Fruit fly (Drosophila melanogaster) ovary, adult (tissue): ENCODE measurements around the gene aay.

ENCODE experiments used
- CG17801 ChIP-seq: fragments of 200-800 bp; optimal IDR thresholded peaks from 2 replicates; lab custom pipeline; 2019; ENCODE audit warnings: missing biosample characterization, mild to moderate bottlenecking, missing genetic modification characterization, moderate library complexity; ENCODE audit not compliant: partially characterized antibody

aay gene

DNA sequence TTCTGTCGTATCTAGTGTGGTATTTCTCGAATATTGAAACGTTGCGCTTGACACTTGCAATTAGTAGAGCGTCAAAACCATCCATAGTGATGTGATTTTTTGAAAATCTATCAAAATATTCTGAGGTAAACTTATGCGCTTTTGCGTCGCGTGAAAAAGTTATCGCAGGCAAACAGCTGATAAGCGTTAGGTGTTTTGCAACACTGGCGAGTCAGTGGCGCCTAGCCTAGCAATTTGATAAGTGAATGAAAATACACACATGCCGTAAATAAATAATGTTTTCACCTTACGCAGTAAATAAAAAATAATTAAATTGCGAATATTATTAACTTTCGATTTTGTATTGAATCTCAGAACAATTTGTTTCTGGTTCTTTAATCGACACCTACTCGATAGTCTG, 12.3 kb downstream of the aay start, which contains the start of gene CG42526:
CG42526 (minus strand) TSS at position 85 of the 400 bp plus-strand sequence.
- TF ChIP-seq CG17801 (GFP tag; lab: Kevin White, UChicago) = peak; percentile 18

DNA sequence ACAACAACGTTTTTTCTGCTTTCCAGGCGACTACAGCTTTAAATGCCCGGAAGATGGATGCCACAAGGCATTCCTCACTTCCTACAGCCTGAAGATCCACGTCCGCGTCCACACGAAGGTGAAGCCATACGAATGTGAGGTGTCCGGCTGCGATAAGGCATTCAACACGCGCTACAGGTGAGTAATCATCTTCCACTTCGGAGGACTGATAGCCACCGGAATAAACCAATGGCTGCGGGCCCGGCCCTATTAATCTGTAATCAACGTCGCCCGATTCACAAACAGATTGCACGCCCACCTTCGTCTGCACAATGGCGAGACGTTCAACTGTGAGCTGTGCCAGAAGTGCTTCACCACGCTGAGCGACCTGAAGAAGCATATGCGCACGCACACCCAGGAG, 12.8 kb downstream of the aay start:
- TF ChIP-seq CG17801 (GFP tag; lab: Kevin White, UChicago) = no peak

dm6 chr3L:9438858-9439257, 15.8 kb downstream of the aay start:
- TF ChIP-seq CG17801 (GFP tag; lab: Kevin White, UChicago) = no peak

DNA sequence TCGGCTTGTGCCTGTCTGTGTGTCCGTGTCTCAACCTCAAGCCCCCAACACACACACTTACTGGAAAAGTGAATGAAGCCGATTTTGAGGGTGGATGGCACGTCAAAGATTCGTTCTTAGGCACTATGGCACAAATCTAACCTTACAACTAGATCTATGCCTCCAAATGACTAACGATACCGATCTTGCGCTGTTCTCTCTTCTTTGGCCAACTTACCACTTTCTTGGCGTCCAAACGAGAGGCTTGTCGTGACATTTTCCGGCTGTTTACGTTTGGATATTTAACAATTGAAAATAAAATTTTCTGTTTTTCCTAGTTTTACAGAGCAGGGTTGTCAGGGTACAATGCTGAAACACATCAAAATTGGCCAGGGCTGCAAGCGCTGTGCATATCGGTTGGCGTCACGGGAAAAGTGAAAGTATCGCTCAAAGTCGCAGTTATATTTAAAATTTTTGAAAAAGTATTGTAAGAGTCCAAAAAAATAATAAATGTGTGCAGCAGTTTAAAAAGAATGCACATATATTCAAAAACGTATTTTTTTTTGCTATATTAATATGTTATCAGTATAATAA, 18.9 kb downstream of the aay start, which contains the start of the genes Bet3 and Nf-YA:
Bet3 (minus strand) TSS at position 361 of the 573 bp plus-strand sequence.
Nf-YA (minus strand) TSS at position 361 of the 573 bp plus-strand sequence.
- TF ChIP-seq CG17801 (GFP tag; lab: Kevin White, UChicago) = peak; percentile 22

- TF ChIP-seq CG17801 (GFP tag; lab: Kevin White, UChicago) = no peak
Observed at dm6 chr3L:9442625-9443282, 19.7 kb downstream of the aay start, which contains the start of gene Srg3. Gene Srg3 (plus strand): TSS chr3L:9443232.

DNA sequence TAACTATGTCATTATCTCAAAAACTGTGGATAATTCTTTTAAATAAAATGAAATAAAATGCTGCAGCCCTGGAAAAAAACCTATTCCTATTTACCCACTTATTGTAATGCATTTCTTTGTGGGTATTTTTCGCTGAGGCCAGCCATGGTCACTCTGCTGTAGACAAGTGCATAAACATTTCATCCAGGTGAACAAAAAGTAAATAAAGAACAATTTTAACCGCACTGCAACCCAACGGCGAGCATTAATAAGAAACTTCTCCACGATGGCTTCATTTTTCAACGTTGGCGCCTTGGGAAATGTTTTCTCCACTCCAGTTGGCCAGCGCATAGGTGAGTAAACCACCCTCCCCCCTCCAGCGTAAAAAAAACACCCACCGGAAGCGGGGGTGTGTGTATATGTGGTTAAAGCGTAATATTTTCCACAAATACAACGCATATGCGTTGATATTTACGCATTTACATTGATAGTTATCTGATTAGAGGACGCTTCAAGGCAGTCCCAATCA, 23.7 kb downstream of the aay start, which contains the start of gene CG3529:
CG3529 (plus strand) TSS at position 134 of the 508 bp plus-strand sequence.
- peak; percentile 10 for TF ChIP-seq CG17801 (GFP tag; lab: Kevin White, UChicago)

DNA sequence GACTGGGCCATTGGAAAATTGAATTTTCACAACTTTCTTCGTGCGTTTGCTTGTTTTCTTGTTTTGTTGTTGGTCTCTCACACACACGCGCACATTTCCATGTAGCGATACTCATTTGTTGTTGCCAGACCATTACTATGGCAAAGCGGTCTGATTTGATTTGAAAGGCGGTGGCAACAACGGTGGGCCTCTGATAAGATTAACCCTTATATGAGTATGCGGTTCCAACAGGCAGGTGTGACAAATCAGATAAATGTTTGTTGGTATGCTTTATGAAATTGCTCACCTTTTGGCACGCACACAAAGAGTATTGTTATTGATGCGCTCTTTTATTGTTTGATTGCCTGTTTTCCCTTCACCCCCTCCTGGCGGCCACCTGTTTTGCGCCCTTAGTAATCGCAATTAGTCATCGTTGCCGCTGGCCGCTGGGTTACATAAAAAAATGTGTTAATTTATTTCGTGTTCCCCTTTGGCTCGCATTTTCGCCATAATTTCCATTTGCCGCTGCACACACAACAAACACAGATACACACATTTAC, 24.3 kb downstream of the aay start:
- peak; percentile 39 for TF ChIP-seq CG17801 (GFP tag; lab: Kevin White, UChicago)

DNA sequence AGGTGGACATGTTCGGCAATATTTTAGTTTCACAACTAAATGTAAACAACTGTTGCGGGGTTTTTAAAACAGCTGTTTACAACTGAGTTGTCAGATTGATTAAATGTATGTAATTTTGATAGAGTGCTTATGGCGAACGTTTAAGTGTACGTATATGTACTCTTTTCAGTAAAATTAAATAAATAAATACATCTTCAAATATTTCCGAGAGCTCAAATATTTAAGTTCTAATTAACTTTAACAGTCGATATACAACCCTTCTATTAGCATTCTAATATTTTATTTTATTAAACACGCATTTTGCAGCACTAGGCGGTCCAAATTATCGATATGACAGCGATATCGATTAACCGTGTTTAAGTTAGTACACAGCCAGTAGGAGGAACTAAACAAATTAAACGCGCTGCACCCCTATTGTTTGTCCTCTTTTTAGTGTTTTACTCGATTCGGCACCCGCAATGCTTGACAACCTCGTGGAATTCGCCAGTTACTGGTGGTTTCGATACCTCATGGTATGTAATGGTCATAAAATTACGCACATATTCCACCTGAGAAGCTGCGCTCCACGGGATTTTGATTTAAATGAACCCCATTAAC, 28.6 kb downstream of the aay start, which contains the start of the genes CG3448 and ghi:
CG3448 (minus strand) TSS at position 51 of the 597 bp plus-strand sequence.
ghi (plus strand) TSS at position 355 of the 597 bp plus-strand sequence.
- TF ChIP-seq CG17801 (GFP tag; lab: Kevin White, UChicago) = peak; percentile 73

DNA sequence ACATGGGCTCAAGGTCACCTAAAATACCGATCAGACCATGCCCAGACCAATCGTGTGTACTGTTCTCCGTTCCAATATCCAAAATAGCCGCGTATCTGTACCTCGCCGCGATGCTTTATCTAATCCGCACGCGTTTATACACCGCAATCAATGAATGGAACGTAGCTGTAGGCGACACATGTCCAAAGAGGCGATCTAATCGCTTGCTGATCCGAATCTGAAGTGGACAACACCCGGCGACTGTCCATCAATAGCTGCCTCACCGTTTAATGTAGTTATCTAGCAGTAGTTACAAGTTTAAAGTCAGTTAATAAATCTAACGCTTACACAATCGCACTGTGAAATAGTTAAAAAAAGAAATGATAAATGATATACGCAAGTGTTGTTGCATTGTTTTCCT, 29.4 kb downstream of the aay start:
- TF ChIP-seq CG17801 (GFP tag; lab: Kevin White, UChicago) = no peak

DNA sequence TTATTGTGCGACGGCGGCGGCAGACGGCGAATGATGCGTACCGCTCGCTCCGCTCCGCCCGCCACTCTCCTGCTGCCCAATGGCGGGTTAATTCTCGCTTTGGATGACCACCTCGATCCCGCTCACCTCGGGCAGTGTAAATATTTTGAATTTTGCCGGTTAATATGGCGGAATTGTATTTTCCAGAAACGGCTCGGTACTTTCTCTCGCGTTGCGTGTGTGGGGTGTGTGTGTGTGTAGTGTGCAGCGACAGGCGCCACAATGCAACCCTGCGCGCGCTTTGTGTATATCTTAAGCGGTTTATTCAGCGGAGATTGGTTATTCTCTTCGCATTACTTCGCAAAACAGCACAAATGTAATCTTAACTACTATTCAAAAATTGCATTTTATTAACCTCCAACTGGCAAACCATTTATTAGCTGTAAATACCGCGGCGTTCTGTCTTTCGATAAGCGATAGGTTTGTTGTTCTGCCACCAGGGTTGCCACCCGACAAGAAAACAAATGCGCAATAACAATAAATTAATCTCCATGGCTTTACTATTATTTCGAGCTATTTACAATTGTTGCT, 32.9 kb downstream of the aay start, which contains the start of the genes phol and CG3552:
phol (minus strand) TSS at position 463 of the 570 bp plus-strand sequence.
CG3552 (plus strand) TSS at position 500 of the 570 bp plus-strand sequence.
- TF ChIP-seq CG17801 (GFP tag; lab: Kevin White, UChicago) = peak; percentile 9

DNA sequence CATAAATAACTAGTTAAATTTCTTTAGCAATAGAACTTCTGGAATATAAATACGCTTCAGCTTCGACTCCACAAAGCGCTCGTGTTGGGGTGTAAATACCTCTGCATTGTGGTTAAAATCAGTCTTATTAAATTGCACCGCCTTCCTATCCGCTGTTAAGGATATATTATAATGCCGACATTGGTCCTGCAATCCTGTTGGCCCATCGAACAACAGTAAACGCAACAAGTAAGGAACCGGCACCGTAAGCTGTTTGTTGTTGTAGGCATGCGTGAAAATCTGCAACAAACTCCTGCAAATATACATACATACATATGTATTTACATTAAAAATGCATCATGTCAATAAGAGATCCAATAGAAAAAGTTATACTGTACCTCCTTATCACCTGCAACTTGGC, 33.3 kb downstream of the aay start:
- TF ChIP-seq CG17801 (GFP tag; lab: Kevin White, UChicago) = no peak

- TF ChIP-seq CG17801 (GFP tag; lab: Kevin White, UChicago) = peak; percentile 94
Observed at dm6 chr3L:9457619-9458092, 34.6 kb downstream of the aay start, which contains the start of gene CG3437. Gene CG3437 (minus strand): TSS chr3L:9457669.

- TF ChIP-seq CG17801 (GFP tag; lab: Kevin White, UChicago) = peak; percentile 82
Observed at dm6 chr3L:9460775-9461491, 37.9 kb downstream of the aay start, which contains the start of the genes CG3434 and CG44838. Gene CG3434 (minus strand): TSS chr3L:9460799. Gene CG44838 (plus strand): TSS chr3L:9461050.
